Worm (Caenorhabditis elegans): ENCODE data around the gene pdf-1.

pdf-1 gene

DNA sequence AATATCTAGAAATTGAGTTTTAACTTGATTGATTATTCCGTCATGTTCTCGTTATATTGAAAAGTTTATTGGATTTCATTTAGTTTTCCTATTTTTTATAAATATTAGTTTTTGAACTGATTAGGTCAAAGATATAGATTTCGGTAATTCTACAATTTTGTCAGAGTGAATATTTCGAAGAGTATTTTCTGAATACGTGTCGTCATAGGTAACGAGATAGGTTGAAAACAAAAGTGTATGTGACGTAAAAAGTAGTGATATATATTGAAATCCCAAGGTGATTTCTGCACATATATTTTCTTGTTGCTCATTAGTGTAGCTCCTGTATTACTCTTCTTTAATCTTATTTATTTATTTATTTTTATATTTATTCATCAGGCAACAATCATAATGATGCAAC, 31.5 kb downstream of the pdf-1 start, which contains the start of gene K04C2.7:
Gene K04C2.7, plus strand, starts transcription at position 301 of the 400 bp plus-strand sequence.
- TF ChIP-seq unc-62 (GFP tag; optimal IDR thresholded peaks at IDR 0.05), result no peak

DNA sequence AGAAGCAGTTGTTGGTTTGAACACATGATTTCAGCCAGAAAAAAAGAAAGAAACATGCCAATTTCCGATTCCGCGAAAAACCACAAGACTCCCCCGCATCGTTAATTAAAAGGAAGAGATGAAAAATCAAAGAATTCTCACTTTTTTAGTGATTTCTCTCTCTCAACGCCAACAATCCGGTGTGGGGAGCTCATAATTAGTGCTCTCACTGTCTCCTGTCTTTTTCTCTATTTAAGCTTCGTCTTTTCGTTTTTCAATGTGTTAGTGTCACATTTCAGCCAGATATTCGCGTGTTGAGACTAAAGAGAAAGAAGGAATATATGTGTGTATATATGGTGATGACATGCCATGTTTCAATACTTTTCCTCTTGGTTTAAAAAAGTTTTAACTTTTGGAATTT, 38.6 kb downstream of the pdf-1 start:
- no peak for TF ChIP-seq unc-62 (GFP tag; optimal IDR thresholded peaks at IDR 0.05)

DNA sequence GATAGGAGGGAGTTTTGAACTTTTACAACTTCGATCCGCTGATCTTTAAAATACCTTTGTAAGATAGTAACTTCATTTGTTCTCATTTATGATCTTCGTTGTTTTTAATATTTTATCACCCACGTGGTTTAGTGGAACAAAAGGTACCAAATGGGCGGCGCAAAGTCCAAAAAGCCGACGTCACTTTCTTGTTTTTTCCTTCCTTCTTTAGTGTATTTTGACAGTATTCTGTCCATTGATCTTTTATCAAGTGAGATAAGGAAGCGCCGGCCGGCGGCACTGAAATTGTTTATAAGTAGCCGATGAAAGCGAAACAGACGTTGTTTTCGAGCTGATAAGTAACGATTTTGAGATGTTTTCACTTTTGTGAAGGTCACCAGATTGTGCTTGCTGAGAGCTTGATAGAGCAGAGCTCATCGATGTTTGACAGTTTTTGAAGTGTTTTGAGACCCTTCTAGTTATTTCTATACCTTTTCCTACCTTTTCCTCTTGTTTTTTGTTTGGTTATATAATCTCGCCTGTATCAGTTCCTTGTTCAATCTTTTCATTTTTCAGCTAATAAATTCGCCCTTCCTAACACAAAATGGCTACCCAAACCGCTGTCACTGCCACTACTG, 39.6 kb downstream of the pdf-1 start, which contains the start of gene K04C2.3:
Gene K04C2.3, plus strand, starts transcription at position 556 of the 617 bp plus-strand sequence.
- TF ChIP-seq unc-62 (GFP tag; optimal IDR thresholded peaks at IDR 0.05), result no peak

DNA sequence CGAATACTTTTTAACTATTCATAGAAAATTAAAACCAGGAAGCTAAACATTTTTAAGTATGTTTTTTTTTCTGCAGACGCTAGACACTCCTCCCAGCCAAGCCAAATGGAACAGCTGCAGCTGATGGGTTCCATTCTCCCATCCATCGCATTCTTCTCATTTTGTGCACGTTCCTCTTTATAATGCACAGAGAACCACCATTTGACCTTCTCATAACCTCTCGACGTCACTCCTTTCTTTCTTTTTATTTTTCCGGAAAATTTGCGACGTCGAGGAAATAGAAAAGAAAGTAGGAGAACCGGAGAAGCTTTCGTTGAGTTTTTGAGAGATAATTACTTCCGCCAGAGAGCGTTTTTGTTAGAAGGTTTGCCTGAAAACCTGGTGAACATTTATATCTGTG, 40.6 kb downstream of the pdf-1 start:
- TF ChIP-seq unc-62 (GFP tag; optimal IDR thresholded peaks at IDR 0.05), result no peak

DNA sequence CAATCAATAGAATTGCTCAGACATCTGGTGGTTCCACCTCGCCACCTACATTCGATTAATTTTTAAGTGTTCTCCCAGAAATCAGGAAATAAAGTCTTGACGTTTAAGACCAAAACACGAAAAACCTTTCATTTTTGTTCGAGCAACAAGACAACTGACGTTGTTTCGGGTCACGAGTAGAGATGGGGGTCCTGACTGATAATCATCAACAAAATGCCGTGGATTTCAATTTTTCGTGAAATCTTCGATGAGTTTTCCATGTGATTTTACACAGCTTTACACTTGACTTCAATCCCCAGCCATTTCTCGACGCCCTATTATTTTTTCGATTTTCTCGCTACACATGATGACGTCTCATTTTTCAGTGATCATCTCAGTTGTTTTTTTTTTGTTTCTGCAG, 41.2 kb downstream of the pdf-1 start:
- no peak for TF ChIP-seq unc-62 (GFP tag; optimal IDR thresholded peaks at IDR 0.05)

DNA sequence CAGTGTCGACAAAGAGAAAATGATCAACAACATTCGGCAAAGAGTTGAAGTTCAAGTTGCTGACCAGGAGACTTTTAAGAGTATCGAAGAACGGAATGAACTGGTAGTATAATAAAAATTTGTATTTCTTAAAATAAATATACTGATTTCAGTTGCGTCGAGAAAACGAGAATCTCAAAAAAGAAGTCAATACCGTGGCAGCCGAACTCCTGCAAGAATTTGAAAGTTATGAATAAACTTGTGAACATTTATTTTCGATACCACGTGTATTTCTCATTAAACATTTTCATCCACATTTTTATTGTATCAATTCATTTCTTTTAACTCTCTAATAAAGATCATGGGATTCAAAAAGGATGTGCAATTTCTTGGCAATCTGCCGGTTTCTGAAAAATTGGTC, 42.3 kb downstream of the pdf-1 start, which contains the start of gene K04C2.8:
Gene K04C2.8, plus strand, starts transcription at position 301 of the 400 bp plus-strand sequence.
- no peak for TF ChIP-seq unc-62 (GFP tag; optimal IDR thresholded peaks at IDR 0.05)

DNA sequence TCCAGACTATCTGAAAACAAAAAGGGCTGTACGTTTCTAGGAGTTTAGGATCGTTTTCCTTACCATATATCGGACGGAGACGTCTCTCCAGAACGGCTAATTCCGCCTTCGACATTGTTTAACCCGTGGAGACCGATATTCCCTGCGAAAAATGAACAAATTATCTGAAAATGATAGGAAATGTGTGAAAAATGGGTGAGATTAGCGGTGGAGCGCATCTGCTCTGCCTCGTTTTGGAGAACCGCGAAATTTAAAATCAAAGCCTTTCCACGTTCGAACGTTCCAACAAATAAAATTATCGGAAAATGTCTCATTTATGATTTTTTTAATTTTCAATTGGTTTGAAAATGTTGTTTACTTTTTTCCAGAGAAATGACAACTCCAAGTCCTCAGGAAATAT, 43.0 kb downstream of the pdf-1 start, which contains the start of the genes cra-1 and kbp-1:
Gene cra-1, minus strand, starts transcription at position 193 of the 400 bp plus-strand sequence.
Gene kbp-1, plus strand, starts transcription at position 366 of the 400 bp plus-strand sequence.
- TF ChIP-seq unc-62 (GFP tag; optimal IDR thresholded peaks at IDR 0.05), result no peak

DNA sequence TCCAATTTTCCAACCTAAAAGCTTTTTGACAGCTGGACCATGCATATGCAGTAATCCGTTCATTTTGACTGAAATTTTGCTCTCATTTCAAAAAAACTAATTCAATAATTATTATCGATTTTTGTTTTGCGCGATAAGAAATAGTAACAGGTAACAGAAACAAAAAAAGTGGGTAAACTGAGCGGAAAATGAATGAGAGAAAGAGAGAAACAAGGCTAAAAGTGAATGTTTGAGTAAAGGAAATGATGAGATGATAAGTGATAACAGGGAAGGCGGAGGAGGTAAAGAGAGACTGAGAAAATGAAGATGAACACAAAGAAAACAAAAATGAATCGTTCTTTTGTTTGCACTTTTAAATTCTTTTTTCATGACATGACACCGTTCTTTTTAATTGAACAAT, 48.4 kb downstream of the pdf-1 start, which contains the start of gene sma-3:
Gene sma-3, minus strand, starts transcription at position 68 of the 400 bp plus-strand sequence.
- TF ChIP-seq unc-62 (GFP tag; optimal IDR thresholded peaks at IDR 0.05), result no peak

Data from whole organism, dauer.